Worm (Caenorhabditis elegans) whole organism, L4/young adult: ENCODE results near the gene mnp-1.

Experiments
- W03F9.2 ChIP-seq: fragments of 150-350 bp; optimal IDR thresholded peaks from 2 replicates; lab custom pipeline; 2014; ENCODE audit warnings: missing biosample characterization, missing genetic modification characterization
- dao-5 ChIP-seq: sonication (generic microtip); optimal IDR thresholded peaks from 2 replicates; lab custom pipeline; 2016; ENCODE audit warnings: missing genotype, missing genetic modification characterization, moderate library complexity, missing compliant biosample characterization
- him-1 ChIP-seq: sonication (generic microtip); optimal IDR thresholded peaks from 2 replicates; lab custom pipeline; 2016; ENCODE audit warnings: missing genotype, missing genetic modification reagents, missing genetic modification characterization, missing compliant biosample characterization

mnp-1 gene

ce11 chrIII:4356384-4356783 is at the start of gene mnp-1:
mnp-1 (plus strand) TSS chrIII:4356594.
- TF ChIP-seq dao-5 (tag; lab: Kevin White, UChicago) (no peak), W03F9.2 (tag; lab: Kevin White, UChicago) (no peak), him-1 (tag; lab: Kevin White, UChicago) (no peak)

- TF ChIP-seq W03F9.2 (tag; lab: Kevin White, UChicago) (no peak), him-1 (tag; lab: Kevin White, UChicago) (no peak), dao-5 (tag; lab: Kevin White, UChicago) (no peak)
These were observed 47.1 kb upstream of the mnp-1 start for ce11 chrIII:4309303-4309702.

ce11 chrIII:4313061-4313962 is 43.1 kb upstream of the mnp-1 start, which contains the start of the genes evl-14 and dcn-1:
evl-14 (minus strand) TSS chrIII:4313128.
dcn-1 (plus strand) TSS chrIII:4313912.
- TF ChIP-seq W03F9.2 (tag; lab: Kevin White, UChicago), result peak; percentile 50
- no peak for TF ChIP-seq him-1 (tag; lab: Kevin White, UChicago)
- no peak for TF ChIP-seq dao-5 (tag; lab: Kevin White, UChicago)

ce11 chrIII:4314502-4314901 is 41.9 kb upstream of the mnp-1 start:
- TF ChIP-seq him-1 (tag; lab: Kevin White, UChicago) (no peak), dao-5 (tag; lab: Kevin White, UChicago) (no peak), W03F9.2 (tag; lab: Kevin White, UChicago) (no peak)

- TF ChIP-seq dao-5 (tag; lab: Kevin White, UChicago) (no peak), him-1 (tag; lab: Kevin White, UChicago) (no peak), W03F9.2 (tag; lab: Kevin White, UChicago) (no peak)
These were observed 39.2 kb upstream of the mnp-1 start, which contains the start of gene tag-131 for ce11 chrIII:4317065-4317752. tag-131 (plus strand) TSS chrIII:4317702.

- no peak for TF ChIP-seq him-1 (tag; lab: Kevin White, UChicago)
- TF ChIP-seq W03F9.2 (tag; lab: Kevin White, UChicago), result no peak
- TF ChIP-seq dao-5 (tag; lab: Kevin White, UChicago), result no peak
These were observed 36.3 kb upstream of the mnp-1 start, which contains the start of gene H38K22.6 for ce11 chrIII:4320113-4320512. H38K22.6 (plus strand) TSS chrIII:4320413.

ce11 chrIII:4321399-4321798 is 35.0 kb upstream of the mnp-1 start, which contains the start of gene H38K22.7:
H38K22.7 (plus strand) TSS chrIII:4321699.
- TF ChIP-seq W03F9.2 (tag; lab: Kevin White, UChicago) (no peak), him-1 (tag; lab: Kevin White, UChicago) (no peak), dao-5 (tag; lab: Kevin White, UChicago) (no peak)

- TF ChIP-seq W03F9.2 (tag; lab: Kevin White, UChicago) (no peak), dao-5 (tag; lab: Kevin White, UChicago) (no peak), him-1 (tag; lab: Kevin White, UChicago) (no peak)
These were observed 33.3 kb upstream of the mnp-1 start for ce11 chrIII:4323120-4323519.

- TF ChIP-seq W03F9.2 (tag; lab: Kevin White, UChicago) (no peak), dao-5 (tag; lab: Kevin White, UChicago) (no peak), him-1 (tag; lab: Kevin White, UChicago) (no peak)
These were observed 32.5 kb upstream of the mnp-1 start, which contains the start of gene H38K22.9 for ce11 chrIII:4323859-4324258. H38K22.9 (plus strand) TSS chrIII:4324159.

- TF ChIP-seq dao-5 (tag; lab: Kevin White, UChicago) (no peak), W03F9.2 (tag; lab: Kevin White, UChicago) (no peak), him-1 (tag; lab: Kevin White, UChicago) (no peak)
These were observed 28.0 kb upstream of the mnp-1 start for ce11 chrIII:4328208-4328987.

- TF ChIP-seq him-1 (tag; lab: Kevin White, UChicago) (no peak), dao-5 (tag; lab: Kevin White, UChicago) (no peak), W03F9.2 (tag; lab: Kevin White, UChicago) (no peak)
These were observed 25.4 kb upstream of the mnp-1 start, which contains the start of gene gly-6 for ce11 chrIII:4330984-4331383. gly-6 (minus strand) TSS chrIII:4331228.

ce11 chrIII:4332543-4333042 is 23.8 kb upstream of the mnp-1 start, which contains the start of gene cdk-12:
cdk-12 (plus strand) TSS chrIII:4332992.
- TF ChIP-seq W03F9.2 (tag; lab: Kevin White, UChicago) (peak; percentile 67), dao-5 (tag; lab: Kevin White, UChicago) (no peak), him-1 (tag; lab: Kevin White, UChicago) (no peak)
